Fruit fly (Drosophila melanogaster): ENCODE data around the gene CG43321.

Gene CG43321

dm6 chr2L:7028440-7028839 is 16.4 kb downstream of the CG43321 start:
- TF ChIP-seq Myc (optimal IDR thresholded peaks at IDR 0.05) (no peak), tai (GFP tag; optimal IDR thresholded peaks at IDR 0.05) (no peak), jim (GFP tag; optimal IDR thresholded peaks at IDR 0.05) (no peak), foxo (GFP tag; optimal IDR thresholded peaks at IDR 0.05) (no peak), h (GFP tag; optimal IDR thresholded peaks at IDR 0.05) (no peak), Vsx2 (GFP tag; optimal IDR thresholded peaks at IDR 0.05; ENCODE audit: partially characterized antibody) (no peak), Jra (GFP tag; optimal IDR thresholded peaks at IDR 0.05) (no peak), GATAd (GFP tag; optimal IDR thresholded peaks at IDR 0.05) (no peak), Mio (GFP tag; optimal IDR thresholded peaks at IDR 0.05) (no peak), Abd-B (GFP tag; optimal IDR thresholded peaks at IDR 0.05) (no peak), pan (optimal IDR thresholded peaks at IDR 0.05) (no peak), psq (GFP tag; optimal IDR thresholded peaks at IDR 0.05) (no peak), Dif (GFP tag; optimal IDR thresholded peaks at IDR 0.05; ENCODE audit: partially characterized antibody) (no peak), N (GFP tag; optimal IDR thresholded peaks at IDR 0.05) (no peak), dl (GFP tag; optimal IDR thresholded peaks at IDR 0.05; ENCODE audit: insufficient read depth in 1 of 2, partially characterized antibody in 2 of 2) (no peak), Rel (GFP tag; optimal IDR thresholded peaks at IDR 0.05) (no peak), Rel (tag; optimal IDR thresholded peaks at IDR 0.05) (no peak), sage (GFP tag; optimal IDR thresholded peaks at IDR 0.05) (no peak), Hr78 (GFP tag; optimal IDR thresholded peaks at IDR 0.05) (no peak), CG32264 (GFP tag; optimal IDR thresholded peaks at IDR 0.05) (no peak), br (GFP tag; optimal IDR thresholded peaks at IDR 0.05) (no peak)

dm6 chr2L:7028990-7029389 is 16.9 kb downstream of the CG43321 start:
- no peak for TF ChIP-seq N (GFP tag; optimal IDR thresholded peaks at IDR 0.05)
- TF ChIP-seq fru (GFP tag; optimal IDR thresholded peaks at IDR 0.05), result no peak
- TF ChIP-seq Dfd (GFP tag; optimal IDR thresholded peaks at IDR 0.05), result no peak
- peak; percentile 10 for TF ChIP-seq brk (GFP tag; optimal IDR thresholded peaks at IDR 0.05)
- no peak for TF ChIP-seq HLH106 (tag; optimal IDR thresholded peaks at IDR 0.05)

dm6 chr2L:7032517-7032951 is 20.5 kb downstream of the CG43321 start, which contains the start of the genes Rab30 and Caper:
Rab30 (minus strand) TSS chr2L:7032606.
Caper (plus strand) TSS chr2L:7032721.
- TF ChIP-seq brk (GFP tag; optimal IDR thresholded peaks at IDR 0.05) (peak; percentile 80), dmrt93B (GFP tag; optimal IDR thresholded peaks at IDR 0.05) (no peak), sv (GFP tag; optimal IDR thresholded peaks at IDR 0.05) (peak; percentile 1), HLH106 (tag; optimal IDR thresholded peaks at IDR 0.05) (peak; percentile 51), lola (GFP tag; optimal IDR thresholded peaks at IDR 0.05) (no peak), ey (GFP tag; optimal IDR thresholded peaks at IDR 0.05) (peak; percentile 59), woc (GFP tag; optimal IDR thresholded peaks at IDR 0.05) (peak; percentile 13), Hr83 (GFP tag; optimal IDR thresholded peaks at IDR 0.05; ENCODE audit: poor library complexity, severe bottlenecking) (peak; percentile 82), Sp1 (GFP tag; optimal IDR thresholded peaks at IDR 0.05) (peak; percentile 46), jim (GFP tag; optimal IDR thresholded peaks at IDR 0.05) (no peak), fru (GFP tag; optimal IDR thresholded peaks at IDR 0.05) (peak; percentile 45), GATAd (GFP tag; optimal IDR thresholded peaks at IDR 0.05) (peak; percentile 39), h (GFP tag; optimal IDR thresholded peaks at IDR 0.05) (peak; percentile 74), foxo (GFP tag; optimal IDR thresholded peaks at IDR 0.05) (peak; percentile 2 to 61), tai (GFP tag; optimal IDR thresholded peaks at IDR 0.05) (peak; percentile 89), psq (GFP tag; optimal IDR thresholded peaks at IDR 0.05) (peak; percentile 23), Rel (GFP tag; optimal IDR thresholded peaks at IDR 0.05) (no peak), Rel (tag; optimal IDR thresholded peaks at IDR 0.05) (peak; percentile 56), rgr (GFP tag; optimal IDR thresholded peaks at IDR 0.05) (peak; percentile 70), Jra (GFP tag; optimal IDR thresholded peaks at IDR 0.05) (peak; percentile 83), br (GFP tag; optimal IDR thresholded peaks at IDR 0.05) (peak; percentile 55), Dfd (GFP tag; optimal IDR thresholded peaks at IDR 0.05) (no peak), Mio (GFP tag; optimal IDR thresholded peaks at IDR 0.05) (no peak), Hnf4 (GFP tag; optimal IDR thresholded peaks at IDR 0.05) (peak; percentile 90), dsf (GFP tag; optimal IDR thresholded peaks at IDR 0.05; ENCODE audit: borderline replicate concordance) (peak; percentile 77), CrebA (GFP tag; optimal IDR thresholded peaks at IDR 0.05; ENCODE audit: borderline replicate concordance) (no peak), CG9705 (GFP tag; optimal IDR thresholded peaks at IDR 0.05) (no peak)
